Worm (Caenorhabditis elegans): ENCODE measurements around the gene gei-13.

- TF ChIP-seq ceh-8 (GFP tag; optimal IDR thresholded peaks at IDR 0.05) (no peak), unc-62 (GFP tag; optimal IDR thresholded peaks at IDR 0.05) (no peak), nhr-76 (tag; optimal IDR thresholded peaks at IDR 0.05) (no peak), ama-1 (optimal IDR thresholded peaks at IDR 0.05) (no peak), nhr-77 (tag; optimal IDR thresholded peaks at IDR 0.05) (no peak), ceh-63 (GFP tag; optimal IDR thresholded peaks at IDR 0.05) (no peak), zag-1 (tag; optimal IDR thresholded peaks at IDR 0.05) (no peak), lin-39 (tag; optimal IDR thresholded peaks at IDR 0.05) (no peak)
Measured at ce11 chrIII:9615114-9615513, 21.8 kb downstream of the gei-13 start.
